Worm (Caenorhabditis elegans) whole organism, early embryonic: ENCODE data around the gene F43C11.11.

ENCODE experiments used
- B0310.2 ChIP-seq: sonication (generic microtip); optimal IDR thresholded peaks from 2 replicates; lab custom pipeline; 2016; ENCODE audit warnings: mild to moderate bottlenecking, missing genetic modification characterization, missing compliant biosample characterization
- ama-1 ChIP-seq: fragments of 150-350 bp; optimal IDR thresholded peaks from 2 replicates; lab custom pipeline; 2014
- ceh-13 ChIP-seq: fragments of 200-800 bp; sonication (Bioruptor generic); optimal IDR thresholded peaks from 2 replicates; lab custom pipeline; 2018; ENCODE audit warnings: mild to moderate bottlenecking, missing genetic modification characterization, missing compliant biosample characterization
- flt-1 ChIP-seq: fragments of 200-800 bp; sonication (Bioruptor generic); IDR thresholded peaks from 2 replicates; pipeline ENCODE4 v1.3.6; 2022; ENCODE audit warnings: missing genetic modification characterization, missing compliant biosample characterization
- hmg-4 ChIP-seq: fragments of 200-800 bp; sonication (Bioruptor generic); optimal IDR thresholded peaks from 2 replicates; lab custom pipeline; 2018; ENCODE audit warnings: mild to moderate bottlenecking, missing genetic modification characterization, missing compliant biosample characterization
- pes-1 ChIP-seq: fragments of 200-800 bp; sonication (Bioruptor generic); IDR thresholded peaks from 2 replicates; pipeline ENCODE4 v1.3.6; 2022; ENCODE audit warnings: missing genetic modification reagents, missing genetic modification characterization, missing compliant biosample characterization
- tbx-37 ChIP-seq: fragments of 200-800 bp; sonication (Bioruptor generic); conservative IDR thresholded peaks from 2 replicates; pipeline ENCODE4 v1.3.6; 2022; ENCODE audit warnings: missing genetic modification reagents, missing genetic modification characterization, missing compliant biosample characterization

- TF ChIP-seq flt-1 (GFP tag; lab: Robert Waterston, UW) (no peak), ama-1 (lab: Kevin White, UChicago) (no peak), ceh-13 (GFP tag; lab: Kevin White, UChicago) (no peak), B0310.2 (tag; lab: Kevin White, UChicago) (no peak), hmg-4 (no peak), tbx-37 (GFP tag; lab: Robert Waterston, UW) (no peak), pes-1 (no peak)
Measured at ce11 chrII:2346672-2347071, 16.9 kb downstream of the F43C11.11 start, which contains the start of gene F43C11.4.
